Worm (Caenorhabditis elegans) whole organism, L1 larva: Measurements from ENCODE around the gene tat-1.

Source experiments
- alr-1 ChIP-seq: fragments of 200-800 bp; sonication (Bioruptor generic); optimal IDR thresholded peaks from 2 replicates; lab custom pipeline; 2018; ENCODE audit warnings: borderline replicate concordance, mild to moderate bottlenecking, missing genetic modification characterization, missing compliant biosample characterization
- ama-1 ChIP-seq: fragments of 150-350 bp; optimal IDR thresholded peaks from 2 replicates; lab custom pipeline; 2014
- dpl-1 ChIP-seq, 3 experiments: fragments of 150-350 bp in 2 of 3; sonication (generic microtip) in 1 of 3; optimal IDR thresholded peaks; 2 replicates each; lab custom pipeline; 2014 to 2017; ENCODE audit warnings: missing biosample characterization in 3 of 3, missing genetic modification characterization in 3 of 3, missing genetic modification reagents in 3 of 3
- efl-1 ChIP-seq, 4 experiments: fragments of 150-350 bp; optimal IDR thresholded peaks in 3 of 4; peaks in 1 of 4; 1 replicate in 1 of 4; 2 replicates in 3 of 4; lab custom pipeline; 2014; ENCODE audit warnings: missing biosample characterization in 2 of 4, missing genetic modification characterization in 2 of 4, missing genetic modification reagents in 2 of 4
- egl-27 ChIP-seq, 2 experiments: fragments of 150-350 bp in 1 of 2; sonication (generic microtip); optimal IDR thresholded peaks; 3 replicates each; lab custom pipeline; 2017 to 2018; ENCODE audit warnings: missing biosample characterization in 2 of 2, missing genetic modification characterization in 2 of 2, missing genetic modification reagents in 2 of 2
- lin-13 ChIP-seq: fragments of 150-350 bp; optimal IDR thresholded peaks from 2 replicates; lab custom pipeline; 2014; ENCODE audit warnings: missing biosample characterization, missing genetic modification reagents, missing genetic modification characterization
- nhr-11 ChIP-seq: fragments of 150-350 bp; optimal IDR thresholded peaks from 2 replicates; lab custom pipeline; 2014; ENCODE audit warnings: missing biosample characterization, missing genetic modification characterization
- nhr-12 ChIP-seq: sonication (generic microtip); optimal IDR thresholded peaks from 2 replicates; lab custom pipeline; 2017; ENCODE audit warnings: missing biosample characterization, missing genetic modification characterization
- nhr-20 ChIP-seq: sonication (generic microtip); optimal IDR thresholded peaks from 2 replicates; lab custom pipeline; 2016; ENCODE audit warnings: mild to moderate bottlenecking, missing genetic modification characterization, missing compliant biosample characterization
- nhr-77 ChIP-seq: fragments of 150-350 bp; optimal IDR thresholded peaks from 2 replicates; lab custom pipeline; 2014; ENCODE audit warnings: missing biosample characterization, missing genetic modification characterization
- pag-3 ChIP-seq: sonication (generic microtip); optimal IDR thresholded peaks from 2 replicates; lab custom pipeline; 2017; ENCODE audit warnings: missing genetic modification characterization, mild to moderate bottlenecking, missing compliant biosample characterization, antibody characterized with exemption, borderline replicate concordance; ENCODE audit not compliant: insufficient read depth
- sox-4 ChIP-seq: sonication (generic microtip); optimal IDR thresholded peaks from 2 replicates; lab custom pipeline; 2016; ENCODE audit warnings: missing genetic modification characterization, missing compliant biosample characterization
- ztf-11 ChIP-seq, 2 experiments: sonication (generic microtip); optimal IDR thresholded peaks; 2 replicates each; lab custom pipeline; 2016 to 2017; ENCODE audit warnings: missing genetic modification characterization in 2 of 2, missing biosample characterization in 1 of 2, missing compliant biosample characterization in 1 of 2

DNA sequence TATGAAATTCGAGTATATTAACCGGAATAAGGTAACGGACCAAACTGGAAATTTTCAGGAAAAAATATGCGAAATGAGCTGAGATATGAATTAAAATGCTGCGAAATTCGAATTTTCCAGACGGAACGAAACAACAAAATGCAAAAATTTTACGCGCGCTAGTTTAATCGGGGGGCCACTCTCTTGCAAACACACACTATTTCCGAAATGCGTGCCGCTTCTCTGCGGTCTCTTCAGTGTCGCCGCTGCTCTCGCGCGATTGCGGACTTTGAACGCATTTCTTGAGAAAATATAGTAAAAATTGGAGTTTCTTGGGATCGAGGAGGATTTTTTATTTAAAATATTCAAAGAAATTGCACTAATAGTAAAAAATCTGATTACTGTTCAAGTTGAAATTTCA, 52.0 kb downstream of the tat-1 start:
- TF ChIP-seq nhr-77 (tag; lab: Kevin White, UChicago) (no peak), egl-27 (tag; optimal IDR thresholded peaks at IDR 0.05; lab: Kevin White, UChicago) (no peak), lin-13 (peak; percentile 28), sox-4 (tag; lab: Kevin White, UChicago) (no peak), nhr-11 (tag; lab: Kevin White, UChicago) (no peak), pag-3 (tag; lab: Kevin White, UChicago) (no peak), alr-1 (no peak), efl-1 (optimal IDR thresholded peaks at IDR 0.05; lab: Kevin White, UChicago) (peak; percentile 69 to 72), efl-1 (GFP tag; optimal IDR thresholded peaks at IDR 0.05 in 1 of 2; lab: Kevin White, UChicago) (peak; percentile 48 to 96), ama-1 (lab: Kevin White, UChicago) (no peak), nhr-20 (tag; lab: Kevin White, UChicago) (peak; percentile 42), nhr-12 (tag; lab: Kevin White, UChicago) (no peak), ztf-11 (tag; optimal IDR thresholded peaks at IDR 0.05; lab: Kevin White, UChicago) (no peak), dpl-1 (GFP tag; optimal IDR thresholded peaks at IDR 0.05; lab: Kevin White, UChicago) (peak in 2 of 3 experiments; percentile 49 to 52)
